Worm (Caenorhabditis elegans) whole organism, L4 larva: Measurements from ENCODE around the gene B0432.9.
"Not testable (repeated sequence)": the region's sequence is repeated elsewhere in the genome, so short reads cannot be mapped to it uniquely, and the experiment has no call there.

Experiments used
- ZK546.5 ChIP-seq, 2 experiments: sonication (generic microtip); optimal IDR thresholded peaks; 2 replicates each; lab custom pipeline; 2017; ENCODE audit warnings: missing biosample characterization in 2 of 2, missing genetic modification characterization in 2 of 2
- aly-2 ChIP-seq: sonication (generic microtip); optimal IDR thresholded peaks from 2 replicates; lab custom pipeline; 2018; ENCODE audit warnings: missing biosample characterization, missing genetic modification characterization
- ceh-82 ChIP-seq: sonication (generic microtip); optimal IDR thresholded peaks from 2 replicates; lab custom pipeline; 2017; ENCODE audit warnings: missing biosample characterization, missing genetic modification characterization
- dmd-9 ChIP-seq: fragments of 200-800 bp; sonication (Bioruptor generic); IDR thresholded peaks from 2 replicates; pipeline ENCODE4 v1.3.6; 2022; ENCODE audit warnings: missing genetic modification reagents, missing genetic modification characterization, missing compliant biosample characterization
- egl-27 ChIP-seq: sonication (generic microtip); optimal IDR thresholded peaks from 3 replicates; lab custom pipeline; 2017; ENCODE audit warnings: missing biosample characterization, missing genetic modification reagents, missing genetic modification characterization
- lin-39 ChIP-seq: fragments of 150-350 bp; optimal IDR thresholded peaks from 2 replicates; lab custom pipeline; 2014; ENCODE audit warnings: missing biosample characterization, missing genetic modification reagents, missing genetic modification characterization
- pqm-1 ChIP-seq: sonication (generic microtip); optimal IDR thresholded peaks from 2 replicates; lab custom pipeline; 2017; ENCODE audit warnings: missing biosample characterization, missing genetic modification characterization
- ztf-11 ChIP-seq: fragments of 150-350 bp; optimal IDR thresholded peaks from 2 replicates; lab custom pipeline; 2014; ENCODE audit warnings: missing biosample characterization, missing genetic modification characterization

DNA sequence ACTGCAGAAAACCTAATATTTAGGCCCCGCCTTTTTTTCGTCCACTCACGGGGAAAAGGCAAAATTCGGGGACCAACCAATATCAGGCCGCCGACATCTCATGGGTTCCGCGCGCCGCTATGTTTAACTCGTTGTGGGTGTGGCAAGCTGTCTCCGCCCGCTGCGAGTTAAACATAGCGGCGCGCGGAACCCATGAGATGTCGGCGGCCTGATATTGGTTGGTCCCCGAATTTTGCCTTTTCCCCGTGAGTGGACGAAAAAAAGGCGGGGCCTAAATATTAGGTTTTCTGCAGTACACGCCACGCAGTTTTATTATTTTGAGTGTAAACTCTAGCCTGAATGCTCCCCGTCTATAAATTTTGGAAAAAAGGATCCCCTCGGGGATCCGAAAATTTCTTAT lies 27.7 kb downstream of the B0432.9 start:
- not testable (repeated sequence) for TF ChIP-seq aly-2 (tag; lab: Kevin White, UChicago); ztf-11 (tag; lab: Kevin White, UChicago); ceh-82 (tag; lab: Kevin White, UChicago); dmd-9; lin-39 (tag; lab: Kevin White, UChicago); pqm-1 (tag; lab: Kevin White, UChicago); ZK546.5 (tag; optimal IDR thresholded peaks at IDR 0.05; lab: Kevin White, UChicago); egl-27
